Worm (Caenorhabditis elegans) whole organism, L1 larva: Measurements from ENCODE around the gene C55C3.8.

ENCODE experiments used
- ama-1 ChIP-seq: fragments of 150-350 bp; optimal IDR thresholded peaks from 2 replicates; lab custom pipeline; 2014
- elt-3 ChIP-seq, 6 experiments: fragments of 150-350 bp in 1 of 6; sonication (generic microtip); optimal IDR thresholded peaks; 2 replicates each; lab custom pipeline; 2017 to 2018; ENCODE audit warnings: missing biosample characterization in 6 of 6, missing genetic modification characterization in 6 of 6, inconsistent platforms in 1 of 6
- jun-1 ChIP-seq: fragments of 150-350 bp; optimal IDR thresholded peaks from 2 replicates; lab custom pipeline; 2014; ENCODE audit warnings: missing biosample characterization, missing genetic modification reagents, missing genetic modification characterization
- nhr-12 ChIP-seq: sonication (generic microtip); optimal IDR thresholded peaks from 2 replicates; lab custom pipeline; 2017; ENCODE audit warnings: missing biosample characterization, missing genetic modification characterization
- nhr-77 ChIP-seq: fragments of 150-350 bp; optimal IDR thresholded peaks from 2 replicates; lab custom pipeline; 2014; ENCODE audit warnings: missing biosample characterization, missing genetic modification characterization
- snpc-4 ChIP-seq: fragments of 150-350 bp; optimal IDR thresholded peaks from 2 replicates; lab custom pipeline; 2014; ENCODE audit warnings: missing biosample characterization, missing genetic modification characterization
- unc-130 ChIP-seq: fragments of 150-350 bp; optimal IDR thresholded peaks from 2 replicates; lab custom pipeline; 2017; ENCODE audit warnings: missing biosample characterization, missing genetic modification characterization, inconsistent platforms
- unc-86 ChIP-seq: sonication (generic microtip); optimal IDR thresholded peaks from 2 replicates; lab custom pipeline; 2016; ENCODE audit warnings: missing genetic modification characterization, missing compliant biosample characterization

DNA sequence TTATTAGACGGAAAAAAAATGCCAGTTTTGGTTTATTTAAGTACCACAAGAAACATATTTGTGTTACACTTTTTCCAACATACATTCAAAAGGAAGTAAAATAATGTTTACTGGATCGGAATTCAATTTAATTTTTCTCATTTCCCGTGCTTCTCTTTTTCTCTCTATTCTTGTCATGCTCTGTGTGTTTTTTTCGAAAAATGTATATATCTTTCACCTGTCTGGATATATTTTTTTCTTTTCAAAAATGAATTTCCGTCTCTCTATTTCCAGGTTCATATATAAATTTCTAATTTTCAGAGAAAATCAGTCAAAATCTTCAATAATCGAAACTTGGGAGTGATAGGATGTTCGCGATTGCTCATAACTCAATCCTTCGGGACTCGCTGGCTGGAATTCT, 34.5 kb downstream of the C55C3.8 start, which contains the start of gene H35B03.1:
- TF ChIP-seq nhr-77 (no peak), snpc-4 (tag; lab: Kevin White, UChicago) (no peak), nhr-12 (no peak), unc-86 (tag; lab: Kevin White, UChicago) (no peak), jun-1 (tag; lab: Kevin White, UChicago) (no peak), unc-130 (tag; lab: Kevin White, UChicago) (no peak), elt-3 (tag; optimal IDR thresholded peaks at IDR 0.05; lab: Kevin White, UChicago) (no peak), ama-1 (lab: Kevin White, UChicago) (no peak)
